Worm (Caenorhabditis elegans): Measurements from ENCODE around the gene pdi-2.
A peak's percentile ranks its signal among the peaks of the same experiment; 100 is the strongest.

DNA sequence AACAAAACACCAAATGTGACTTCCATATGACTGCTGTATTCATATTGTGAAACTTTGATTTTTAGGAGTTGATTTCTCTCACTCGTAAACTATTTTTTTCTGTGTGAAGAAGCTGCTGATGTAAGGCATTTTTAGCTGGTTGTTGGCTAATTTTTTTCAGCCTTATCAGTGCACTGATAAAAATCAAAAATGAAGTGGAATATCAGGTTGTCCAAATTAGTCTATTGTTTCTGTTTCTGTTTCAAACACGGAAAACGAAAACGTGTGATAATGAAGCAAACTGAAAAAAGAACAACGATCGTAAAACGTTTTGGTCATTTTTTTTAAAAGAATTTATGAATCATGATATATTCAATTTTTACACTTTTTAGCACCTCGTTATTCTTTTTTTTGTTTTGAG lies 43.2 kb upstream of the pdi-2 start:
- TF ChIP-seq lsy-2 (tag; optimal IDR thresholded peaks at IDR 0.05) (no peak), fos-1 (tag; optimal IDR thresholded peaks at IDR 0.05) (no peak), mep-1 (tag; optimal IDR thresholded peaks at IDR 0.05) (no peak), lin-15B (tag; optimal IDR thresholded peaks at IDR 0.05) (no peak), pqm-1 (tag; optimal IDR thresholded peaks at IDR 0.05) (peak; percentile 31), ceh-82 (tag; optimal IDR thresholded peaks at IDR 0.05) (no peak), skn-1 (tag; optimal IDR thresholded peaks at IDR 0.05) (no peak), unc-86 (tag; optimal IDR thresholded peaks at IDR 0.05) (no peak), unc-130 (tag; optimal IDR thresholded peaks at IDR 0.05) (no peak), nhr-77 (tag; optimal IDR thresholded peaks at IDR 0.05) (no peak), snpc-4 (tag; optimal IDR thresholded peaks at IDR 0.05) (no peak), pag-3 (tag; optimal IDR thresholded peaks at IDR 0.05; ENCODE audit: borderline replicate concordance, insufficient read depth) (no peak)
